Worm (Caenorhabditis elegans): ENCODE measurements around the gene F13B6.1.

DNA sequence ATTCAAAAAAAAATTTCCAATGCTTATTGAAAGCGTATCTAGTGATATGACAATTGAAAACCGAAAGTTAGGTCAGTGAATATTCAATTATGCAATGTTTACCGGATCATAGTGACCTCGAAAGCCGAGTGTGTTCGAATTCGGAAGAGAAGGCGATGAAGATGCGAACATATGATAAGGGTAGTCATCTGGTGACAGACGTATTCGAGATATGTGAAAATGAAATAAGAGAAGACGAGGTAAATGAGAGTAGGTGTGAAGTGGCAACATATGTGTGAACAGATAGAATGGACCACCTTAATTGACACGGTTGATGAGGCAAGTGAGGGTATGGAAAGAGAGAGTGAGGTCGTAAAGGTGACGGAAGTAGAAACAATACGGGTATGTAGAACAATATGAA, 1.4 kb upstream of the F13B6.1 start:
- no peak for TF ChIP-seq dao-5 (tag; optimal IDR thresholded peaks at IDR 0.05)
- no peak for TF ChIP-seq him-1 (tag; optimal IDR thresholded peaks at IDR 0.05)

Measured in whole organism, L4/young adult.